Fruit fly (Drosophila melanogaster): ENCODE data around the gene Kaz-m1.

DNA sequence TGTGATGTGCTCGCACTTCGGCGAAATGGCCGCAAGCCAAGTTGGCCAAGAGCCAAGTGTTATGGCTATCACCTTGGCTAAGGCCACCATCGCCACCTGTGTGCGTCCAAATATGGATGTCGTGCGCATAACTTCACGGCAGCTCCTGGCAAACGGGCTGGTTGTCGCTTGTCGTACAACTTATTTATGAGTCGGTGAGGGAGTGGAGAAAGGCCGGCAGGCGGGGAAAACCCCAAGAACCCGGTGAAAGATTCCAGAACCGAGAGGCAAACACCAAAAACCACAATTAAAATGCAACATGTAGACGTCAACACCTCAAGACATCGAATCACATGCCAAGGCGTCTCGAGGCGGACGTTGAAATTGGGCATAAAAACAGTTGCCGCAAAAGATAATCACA is 2.2 kb upstream of the Kaz-m1 start:
- TF ChIP-seq foxo (GFP tag; optimal IDR thresholded peaks at IDR 0.05) (no peak), usp (GFP tag; optimal IDR thresholded peaks at IDR 0.05) (no peak), dl (GFP tag; optimal IDR thresholded peaks at IDR 0.05; ENCODE audit: insufficient read depth in 1 of 2, partially characterized antibody in 2 of 2) (no peak), lola (GFP tag; optimal IDR thresholded peaks at IDR 0.05) (no peak), Hr78 (GFP tag; optimal IDR thresholded peaks at IDR 0.05) (no peak), psq (GFP tag; optimal IDR thresholded peaks at IDR 0.05) (no peak), woc (GFP tag; optimal IDR thresholded peaks at IDR 0.05) (no peak), Dfd (GFP tag; optimal IDR thresholded peaks at IDR 0.05) (no peak), GATAd (GFP tag; optimal IDR thresholded peaks at IDR 0.05) (no peak), fru (GFP tag; optimal IDR thresholded peaks at IDR 0.05) (no peak), sage (GFP tag; optimal IDR thresholded peaks at IDR 0.05) (no peak), Hnf4 (GFP tag; optimal IDR thresholded peaks at IDR 0.05) (no peak)

All from whole organism, wandering third instar larva.